Fruit fly (Drosophila melanogaster): ENCODE measurements around the gene CG10663.

DNA sequence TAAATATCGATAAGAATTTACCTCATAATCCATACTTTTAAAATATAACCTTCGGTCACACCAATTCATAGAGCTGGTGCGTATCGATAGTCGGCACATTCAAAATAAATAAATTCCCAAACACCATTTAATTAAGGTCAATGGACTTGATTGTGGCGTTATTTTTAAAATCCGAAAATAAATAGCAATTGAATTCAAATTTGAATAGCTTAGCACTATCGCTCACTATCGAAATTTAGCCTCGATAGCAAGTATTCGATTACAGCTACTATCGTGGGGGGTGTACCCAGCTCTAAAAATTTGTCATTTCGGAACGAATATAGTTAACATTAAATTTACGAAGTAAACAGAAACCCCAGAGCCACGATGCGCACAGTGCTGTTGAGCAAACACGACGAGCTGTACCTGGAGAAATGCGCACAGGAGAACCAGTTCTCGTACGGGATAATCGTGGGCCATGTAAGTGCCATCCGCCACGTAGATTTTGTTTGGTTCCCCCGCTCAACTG, 13.3 kb downstream of the CG10663 start, which contains the start of gene CG10616:
- no peak for TF ChIP-seq Met (GFP tag; optimal IDR thresholded peaks at IDR 0.05)
- TF ChIP-seq dsx (GFP tag; optimal IDR thresholded peaks at IDR 0.05; ENCODE audit: poor library complexity, severe bottlenecking): no peak
- TF ChIP-seq net (GFP tag; optimal IDR thresholded peaks at IDR 0.05): no peak
- TF ChIP-seq Sox102F (GFP tag; optimal IDR thresholded peaks at IDR 0.05): no peak
- TF ChIP-seq fd59A (GFP tag; optimal IDR thresholded peaks at IDR 0.05): no peak
- no peak for TF ChIP-seq CG4318 (GFP tag; optimal IDR thresholded peaks at IDR 0.05)
- no peak for TF ChIP-seq CG6854 (GFP tag; optimal IDR thresholded peaks at IDR 0.05)
- no peak for TF ChIP-seq CG1621 (tag; optimal IDR thresholded peaks at IDR 0.05)
- TF ChIP-seq fkh (GFP tag; optimal IDR thresholded peaks at IDR 0.05): no peak
- no peak for TF ChIP-seq fd85E (GFP tag; optimal IDR thresholded peaks at IDR 0.05)
- no peak for TF ChIP-seq CG7368 (GFP tag; optimal IDR thresholded peaks at IDR 0.05)
- TF ChIP-seq Lpt (GFP tag; optimal IDR thresholded peaks at IDR 0.05): no peak
- TF ChIP-seq CG6792 (GFP tag; optimal IDR thresholded peaks at IDR 0.05): no peak
